Worm (Caenorhabditis elegans): ENCODE results near the gene mrpl-32.
A peak's percentile ranks its signal among the peaks of the same experiment; 100 is the strongest.

The mrpl-32 gene

ce11 chrIII:8480355-8480754 lies 30.8 kb downstream of the mrpl-32 start, which contains the start of gene F42H10.6:
Gene F42H10.6, minus strand, starts transcription at chrIII:8480455.
- TF ChIP-seq unc-86 (tag; optimal IDR thresholded peaks at IDR 0.05) (no peak), elt-4 (tag; optimal IDR thresholded peaks at IDR 0.05) (no peak), pax-1 (tag; optimal IDR thresholded peaks at IDR 0.05) (no peak), fax-1 (tag; optimal IDR thresholded peaks at IDR 0.05) (no peak), unc-42 (tag; optimal IDR thresholded peaks at IDR 0.05) (no peak), elt-2 (tag; optimal IDR thresholded peaks at IDR 0.05) (no peak), nhr-232 (tag; optimal IDR thresholded peaks at IDR 0.05) (no peak), ama-1 (optimal IDR thresholded peaks at IDR 0.05) (no peak), unc-3 (GFP tag; conservative IDR thresholded peaks at IDR 0.05) (no peak), unc-3 (tag; optimal IDR thresholded peaks at IDR 0.05) (no peak), ceh-6 (GFP tag; optimal IDR thresholded peaks at IDR 0.05) (no peak), hlh-13 (GFP tag; optimal IDR thresholded peaks at IDR 0.05) (no peak), pros-1 (tag; optimal IDR thresholded peaks at IDR 0.05) (no peak), pha-2 (tag; optimal IDR thresholded peaks at IDR 0.05) (no peak), ceh-19 (GFP tag; optimal IDR thresholded peaks at IDR 0.05) (no peak), pat-9 (tag; optimal IDR thresholded peaks at IDR 0.05) (no peak), fkh-6 (tag; optimal IDR thresholded peaks at IDR 0.05) (no peak), npax-4 (tag; optimal IDR thresholded peaks at IDR 0.05) (no peak)

ce11 chrIII:8483853-8484252 lies 34.3 kb downstream of the mrpl-32 start, which contains the start of gene F42H10.3:
Gene F42H10.3, plus strand, starts transcription at chrIII:8484153.
- TF ChIP-seq lim-6 (tag; optimal IDR thresholded peaks at IDR 0.05) (no peak), ets-4 (tag; optimal IDR thresholded peaks at IDR 0.05) (no peak), odd-2 (tag; optimal IDR thresholded peaks at IDR 0.05) (no peak), zip-5 (tag; optimal IDR thresholded peaks at IDR 0.05) (no peak), pat-9 (tag; optimal IDR thresholded peaks at IDR 0.05) (no peak), syd-9 (tag; optimal IDR thresholded peaks at IDR 0.05) (no peak), K09A11.1 (tag; optimal IDR thresholded peaks at IDR 0.05; ENCODE audit: insufficient read depth) (no peak)

ce11 chrIII:8490254-8490653 lies 40.7 kb downstream of the mrpl-32 start, which contains the start of the genes ess-2 and F42H10.2:
Gene ess-2, minus strand, starts transcription at chrIII:8490352.
Gene F42H10.2, plus strand, starts transcription at chrIII:8490620.
- TF ChIP-seq ets-4 (tag; optimal IDR thresholded peaks at IDR 0.05) (no peak), unc-42 (tag; optimal IDR thresholded peaks at IDR 0.05) (peak; percentile 38)

- TF ChIP-seq tbx-2 (tag; optimal IDR thresholded peaks at IDR 0.05) (no peak), pqm-1 (tag; optimal IDR thresholded peaks at IDR 0.05) (no peak)
Measured at ce11 chrIII:8491945-8492344, 42.4 kb downstream of the mrpl-32 start.

ce11 chrIII:8494708-8495107 lies 45.2 kb downstream of the mrpl-32 start, which contains the start of gene pac-1:
Gene pac-1, plus strand, starts transcription at chrIII:8495008.
- TF ChIP-seq ceh-14 (tag; optimal IDR thresholded peaks at IDR 0.05) (no peak), unc-86 (tag; optimal IDR thresholded peaks at IDR 0.05) (no peak), tbx-2 (tag; optimal IDR thresholded peaks at IDR 0.05) (no peak), tbx-7 (tag; optimal IDR thresholded peaks at IDR 0.05) (no peak), fkh-6 (tag; optimal IDR thresholded peaks at IDR 0.05) (no peak), che-1 (tag; optimal IDR thresholded peaks at IDR 0.05) (no peak), ztf-16 (tag; optimal IDR thresholded peaks at IDR 0.05) (no peak), hlh-6 (tag; optimal IDR thresholded peaks at IDR 0.05) (no peak), ceh-31 (tag; optimal IDR thresholded peaks at IDR 0.05) (no peak), ceh-22 (tag; optimal IDR thresholded peaks at IDR 0.05) (no peak), odd-2 (tag; optimal IDR thresholded peaks at IDR 0.05) (no peak)

Data from whole organism, late embryonic.